Fruit fly (Drosophila melanogaster) whole organism, embryonic: Measurements from ENCODE around the gene Paf-AHalpha.

Source experiments
- CG10147 ChIP-seq: fragments of 200-800 bp; sonication (Bioruptor generic); optimal IDR thresholded peaks from 2 replicates; lab custom pipeline; 2019; ENCODE audit warnings: missing biosample characterization, mild to moderate bottlenecking, missing genetic modification characterization, moderate library complexity
- CG10274 ChIP-seq: fragments of 200-800 bp; sonication (Bioruptor generic); optimal IDR thresholded peaks from 3 replicates; lab custom pipeline; 2017; ENCODE audit warnings: missing biosample characterization, mild to moderate bottlenecking, missing genetic modification characterization
- CG10431 ChIP-seq: fragments of 200-800 bp; sonication (Bioruptor generic); optimal IDR thresholded peaks from 3 replicates; lab custom pipeline; 2018; ENCODE audit warnings: missing biosample characterization, mild to moderate bottlenecking, missing genetic modification characterization
- CG11398 ChIP-seq: fragments of 200-800 bp; sonication (Bioruptor generic); optimal IDR thresholded peaks from 2 replicates; lab custom pipeline; 2016; ENCODE audit warnings: missing biosample characterization, missing genetic modification characterization
- CG11723 ChIP-seq: fragments of 200-800 bp; sonication (Bioruptor generic); optimal IDR thresholded peaks from 2 replicates; lab custom pipeline; 2017; ENCODE audit warnings: missing biosample characterization, mild to moderate bottlenecking, missing genetic modification characterization
- CG1233 ChIP-seq: fragments of 200-800 bp; sonication (Bioruptor generic); optimal IDR thresholded peaks from 4 replicates; lab custom pipeline; 2018; ENCODE audit warnings: missing biosample characterization, mild to moderate bottlenecking, missing genetic modification characterization
- CG12391 ChIP-seq: fragments of 200-800 bp; sonication (Bioruptor generic); optimal IDR thresholded peaks from 3 replicates; lab custom pipeline; 2018; ENCODE audit warnings: missing biosample characterization, mild to moderate bottlenecking, missing genetic modification characterization, moderate library complexity
- CG14965 ChIP-seq: fragments of 200-800 bp; sonication (Bioruptor generic); optimal IDR thresholded peaks from 2 replicates; lab custom pipeline; 2016; ENCODE audit warnings: missing biosample characterization, missing genetic modification characterization, borderline replicate concordance
- CG1647 ChIP-seq: fragments of 200-800 bp; sonication (Bioruptor generic); optimal IDR thresholded peaks from 3 replicates; lab custom pipeline; 2016; ENCODE audit warnings: missing biosample characterization, missing genetic modification characterization
- CG17829 ChIP-seq: fragments of 200-800 bp; optimal IDR thresholded peaks from 2 replicates; lab custom pipeline; 2019; ENCODE audit warnings: missing biosample characterization, mild to moderate bottlenecking, missing genetic modification characterization, moderate library complexity
- CG30020 ChIP-seq: fragments of 200-800 bp; optimal IDR thresholded peaks from 2 replicates; lab custom pipeline; 2019; ENCODE audit warnings: missing biosample characterization, mild to moderate bottlenecking, missing genetic modification characterization, moderate library complexity
- CG30403 ChIP-seq: fragments of 200-800 bp; sonication (Bioruptor generic); optimal IDR thresholded peaks from 3 replicates; lab custom pipeline; 2016; ENCODE audit warnings: missing biosample characterization, missing genetic modification characterization
- CG3281 ChIP-seq: fragments of 200-800 bp; sonication (Bioruptor generic); optimal IDR thresholded peaks from 3 replicates; lab custom pipeline; 2017; ENCODE audit warnings: missing biosample characterization, mild to moderate bottlenecking, missing genetic modification characterization
- CG34224 ChIP-seq: fragments of 200-800 bp; sonication (Bioruptor generic); IDR thresholded peaks from 3 replicates; pipeline ENCODE4 v1.3.6; 2022; ENCODE audit warnings: missing biosample characterization, missing genetic modification characterization; ENCODE audit not compliant: partially characterized antibody
- CG3726 ChIP-seq: fragments of 200-800 bp; sonication (Bioruptor generic); IDR thresholded peaks from 3 replicates; pipeline ENCODE4, ENCODE4 v1.3.6; 2022; ENCODE audit warnings: missing biosample characterization, missing genetic modification characterization
- CG4328 ChIP-seq: fragments of 200-800 bp; sonication (Bioruptor generic); optimal IDR thresholded peaks from 3 replicates; lab custom pipeline; 2017; ENCODE audit warnings: missing biosample characterization, missing genetic modification reagents, missing genetic modification characterization
- CG4854 ChIP-seq: fragments of 200-800 bp; sonication (Bioruptor generic); optimal IDR thresholded peaks from 2 replicates; lab custom pipeline; 2016; ENCODE audit warnings: missing biosample characterization, missing genetic modification characterization, inconsistent platforms
- CG6791 ChIP-seq: fragments of 200-800 bp; sonication (Bioruptor generic); IDR thresholded peaks from 3 replicates; pipeline ENCODE4 v1.3.6; 2022; ENCODE audit warnings: missing biosample characterization, missing genetic modification characterization; ENCODE audit not compliant: partially characterized antibody
- CG9797 ChIP-seq: fragments of 200-800 bp; sonication (Bioruptor generic); optimal IDR thresholded peaks from 3 replicates; lab custom pipeline; 2018; ENCODE audit warnings: missing biosample characterization, mild to moderate bottlenecking, missing genetic modification characterization
- CG9817 ChIP-seq: fragments of 200-800 bp; sonication (Bioruptor generic); optimal IDR thresholded peaks from 2 replicates; lab custom pipeline; 2018; ENCODE audit warnings: missing biosample characterization, mild to moderate bottlenecking, missing genetic modification characterization, moderate library complexity
- Dp ChIP-seq: fragments of 200-800 bp; sonication (Bioruptor generic); optimal IDR thresholded peaks from 2 replicates; lab custom pipeline; 2018; ENCODE audit warnings: missing biosample characterization, mild to moderate bottlenecking, missing genetic modification characterization, moderate library complexity
- Hey ChIP-seq: fragments of 200-800 bp; sonication (Bioruptor generic); optimal IDR thresholded peaks from 3 replicates; lab custom pipeline; 2018; ENCODE audit warnings: missing biosample characterization, mild to moderate bottlenecking, missing genetic modification characterization
- Hmr ChIP-seq: fragments of 200-800 bp; sonication (Bioruptor generic); optimal IDR thresholded peaks from 3 replicates; lab custom pipeline; 2017; ENCODE audit warnings: mild to moderate bottlenecking, missing biosample characterization, missing genetic modification reagents, missing genetic modification characterization
- Hmx ChIP-seq: fragments of 200-800 bp; sonication (Bioruptor generic); optimal IDR thresholded peaks from 2 replicates; lab custom pipeline; 2016; ENCODE audit warnings: missing biosample characterization, missing genetic modification characterization
- Mad ChIP-seq: fragments of 200-800 bp; sonication (Bioruptor generic); optimal IDR thresholded peaks from 2 replicates; lab custom pipeline; 2016; ENCODE audit warnings: missing biosample characterization, missing genetic modification characterization
- Med ChIP-seq: fragments of 200-800 bp; sonication (Bioruptor generic); peaks from one replicate; lab custom pipeline; 2016; ENCODE audit warnings: missing biosample characterization, missing genetic modification characterization, mild to moderate bottlenecking, inconsistent platforms, moderate library complexity
- Mrtf ChIP-seq: fragments of 200-800 bp; sonication (Bioruptor generic); IDR thresholded peaks from 3 replicates; pipeline ENCODE4 v1.3.6; 2022; ENCODE audit warnings: missing biosample characterization, missing genetic modification characterization
- Neu2 ChIP-seq: fragments of 200-800 bp; sonication (Bioruptor generic); optimal IDR thresholded peaks from 3 replicates; lab custom pipeline; 2016; ENCODE audit warnings: missing biosample characterization, missing genetic modification characterization, borderline replicate concordance
- Poxn ChIP-seq: fragments of 200-800 bp; sonication (Bioruptor generic); IDR thresholded peaks from 2 replicates; pipeline ENCODE4 v1.3.6; 2022; ENCODE audit warnings: missing biosample characterization, missing genetic modification characterization
- Sin3A ChIP-seq: fragments of >200 bp; optimal IDR thresholded peaks from 2 replicates; lab custom pipeline; 2018
- Six4 ChIP-seq: fragments of 200-800 bp; sonication (Bioruptor generic); optimal IDR thresholded peaks from 2 replicates; lab custom pipeline; 2016; ENCODE audit warnings: missing biosample characterization, missing genetic modification characterization
- Stat92E ChIP-seq, 3 experiments: fragments of >200 bp in 2 of 3; fragments of 200-800 bp in 1 of 3; sonication (Bioruptor generic) in 1 of 3; optimal IDR thresholded peaks; 2 replicates each; lab custom pipeline; 2017 to 2019; ENCODE audit warnings: missing biosample characterization in 3 of 3, missing genetic modification characterization in 3 of 3, mild to moderate bottlenecking in 1 of 3, moderate library complexity in 1 of 3
- Vsx1 ChIP-seq: fragments of 200-800 bp; sonication (Bioruptor generic); optimal IDR thresholded peaks from 2 replicates; lab custom pipeline; 2017; ENCODE audit warnings: missing biosample characterization, mild to moderate bottlenecking, missing genetic modification characterization, missing genetic modification reagents
- YL-1 ChIP-seq: fragments of 200-800 bp; sonication (Bioruptor generic); optimal IDR thresholded peaks from 3 replicates; lab custom pipeline; 2017; ENCODE audit warnings: missing biosample characterization, mild to moderate bottlenecking, missing genetic modification characterization
- ab ChIP-seq: fragments of 200-800 bp; sonication (Bioruptor generic); optimal IDR thresholded peaks from 2 replicates; lab custom pipeline; 2016; ENCODE audit warnings: missing biosample characterization, missing genetic modification characterization
- bbx ChIP-seq: fragments of 200-800 bp; sonication (Bioruptor generic); IDR thresholded peaks from 2 replicates; pipeline ENCODE4 v1.3.6; 2022; ENCODE audit warnings: missing biosample characterization, missing genetic modification characterization; ENCODE audit not compliant: partially characterized antibody
- exex ChIP-seq: fragments of 200-800 bp; sonication (Bioruptor generic); optimal IDR thresholded peaks from 4 replicates; lab custom pipeline; 2018; ENCODE audit warnings: missing biosample characterization, mild to moderate bottlenecking, missing genetic modification characterization, moderate library complexity
- h ChIP-seq: fragments of >200 bp; optimal IDR thresholded peaks from 2 replicates; lab custom pipeline; 2017
- ind ChIP-seq: fragments of 200-800 bp; sonication (Bioruptor generic); optimal IDR thresholded peaks from 3 replicates; lab custom pipeline; 2016; ENCODE audit warnings: missing biosample characterization, missing genetic modification characterization
- kah ChIP-seq: fragments of 200-800 bp; sonication (Bioruptor generic); optimal IDR thresholded peaks from 2 replicates; lab custom pipeline; 2018; ENCODE audit warnings: missing biosample characterization, mild to moderate bottlenecking, missing genetic modification characterization
- pho ChIP-seq: fragments of 200-800 bp; sonication (Bioruptor generic); optimal IDR thresholded peaks from 2 replicates; lab custom pipeline; 2016; ENCODE audit warnings: missing biosample characterization, missing genetic modification characterization
- prd ChIP-seq, 3 experiments: fragments of >200 bp in 2 of 3; fragments of 200-800 bp in 1 of 3; sonication (Bioruptor generic) in 1 of 3; optimal IDR thresholded peaks in 2 of 3; IDR thresholded peaks in 1 of 3; 2 replicates in 2 of 3; 3 replicates in 1 of 3; pipeline versions ENCODE4 v1.3.6 to Lab custom; 2017 to 2022; ENCODE audit warnings: missing biosample characterization in 1 of 3, missing genetic modification characterization in 1 of 3
- psq ChIP-seq: fragments of 200-800 bp; sonication (Bioruptor generic); optimal IDR thresholded peaks from 2 replicates; lab custom pipeline; 2017; ENCODE audit warnings: missing biosample characterization, missing genetic modification characterization
- shn ChIP-seq: fragments of 200-800 bp; sonication (Bioruptor generic); optimal IDR thresholded peaks from 3 replicates; lab custom pipeline; 2016; ENCODE audit warnings: missing biosample characterization, missing genetic modification characterization
- sim ChIP-seq: fragments of 200-800 bp; sonication (Bioruptor generic); IDR thresholded peaks from 2 replicates; pipeline ENCODE4 v1.3.6; 2022; ENCODE audit warnings: missing biosample characterization, missing genetic modification characterization
- sima ChIP-seq: fragments of 200-800 bp; sonication (Bioruptor generic); optimal IDR thresholded peaks from 2 replicates; lab custom pipeline; 2016; ENCODE audit warnings: missing biosample characterization, missing genetic modification characterization
- sqz ChIP-seq: fragments of 200-800 bp; sonication (Bioruptor generic); optimal IDR thresholded peaks from 3 replicates; lab custom pipeline; 2018; ENCODE audit warnings: missing biosample characterization, mild to moderate bottlenecking, missing genetic modification characterization
- stwl ChIP-seq: fragments of 200-800 bp; sonication (Bioruptor generic); optimal IDR thresholded peaks from 3 replicates; lab custom pipeline; 2018; ENCODE audit warnings: missing biosample characterization, mild to moderate bottlenecking, missing genetic modification characterization, moderate library complexity
- tx ChIP-seq: fragments of 200-800 bp; sonication (Bioruptor generic); optimal IDR thresholded peaks from 2 replicates; lab custom pipeline; 2016; ENCODE audit warnings: missing biosample characterization, missing genetic modification characterization
- vfl ChIP-seq: fragments of 200-800 bp; sonication (Bioruptor generic); optimal IDR thresholded peaks from 2 replicates; lab custom pipeline; 2016; ENCODE audit warnings: missing biosample characterization, missing genetic modification characterization
- vvl ChIP-seq: fragments of 200-800 bp; sonication (Bioruptor generic); IDR thresholded peaks from 2 replicates; pipeline ENCODE4 v1.3.6; 2022; ENCODE audit warnings: missing biosample characterization, missing genetic modification characterization
- yki ChIP-seq: fragments of >200 bp; optimal IDR thresholded peaks from 3 replicates; lab custom pipeline; 2018

The Paf-AHalpha gene

dm6 chrX:15748945-15749344 lies 36.4 kb downstream of the Paf-AHalpha start, which contains the start of gene Mvd (continued):
- TF ChIP-seq Hmr (GFP tag; lab: Kevin White, UChicago) = no peak
- no peak for TF ChIP-seq CG11723 (GFP tag; lab: Kevin White, UChicago)
- peak; percentile 39 for TF ChIP-seq CG30020 (tag; lab: Kevin White, UChicago)
- TF ChIP-seq sqz (GFP tag; lab: Kevin White, UChicago) = no peak
- no peak for TF ChIP-seq CG30403 (GFP tag; lab: Kevin White, UChicago)
- TF ChIP-seq Hmx (GFP tag; lab: Kevin White, UChicago) = no peak
- TF ChIP-seq shn (GFP tag; lab: Kevin White, UChicago) = no peak
- no peak for TF ChIP-seq yki (lab: Kevin White, UChicago)
- peak; percentile 82 for TF ChIP-seq CG9797 (GFP tag; lab: Kevin White, UChicago)
- no peak for TF ChIP-seq CG9817 (tag; lab: Kevin White, UChicago)
- TF ChIP-seq stwl (tag; lab: Kevin White, UChicago) = peak; percentile 44
- TF ChIP-seq CG1233 = no peak
- no peak for TF ChIP-seq Hey (tag; lab: Kevin White, UChicago)
- no peak for TF ChIP-seq CG6791 (GFP tag; lab: Robert Waterston, UW)
- peak in 1 of 3 experiments; percentile 3 for TF ChIP-seq Stat92E (GFP tag; optimal IDR thresholded peaks at IDR 0.05; lab: Kevin White, UChicago)
- TF ChIP-seq Neu2 (GFP tag; lab: Kevin White, UChicago) = no peak
- TF ChIP-seq Six4 (GFP tag; lab: Kevin White, UChicago) = no peak
- TF ChIP-seq CG3281 (GFP tag; lab: Kevin White, UChicago) = no peak
- no peak for TF ChIP-seq CG14965
- TF ChIP-seq Med = peak; percentile 81
- no peak for TF ChIP-seq pho (GFP tag; lab: Kevin White, UChicago)
- no peak for TF ChIP-seq tx (GFP tag; lab: Kevin White, UChicago)
- peak; percentile 77 for TF ChIP-seq YL-1 (GFP tag; lab: Kevin White, UChicago)
- TF ChIP-seq CG10274 (GFP tag; lab: Kevin White, UChicago) = no peak
- no peak for TF ChIP-seq ab (GFP tag; lab: Kevin White, UChicago)
- TF ChIP-seq sim (GFP tag; lab: Robert Waterston, UW) = no peak
- no peak for TF ChIP-seq psq (GFP tag; lab: Kevin White, UChicago)
- no peak for TF ChIP-seq Poxn (GFP tag; lab: Robert Waterston, UW)
- no peak for TF ChIP-seq CG12391 (tag; lab: Kevin White, UChicago)
- TF ChIP-seq Sin3A = peak; percentile 4
- TF ChIP-seq Dp = peak; percentile 53
- no peak for TF ChIP-seq CG10431
- no peak for TF ChIP-seq exex (tag; lab: Kevin White, UChicago)
- TF ChIP-seq h = no peak
- no peak for TF ChIP-seq CG4328 (GFP tag; lab: Kevin White, UChicago)
- TF ChIP-seq ind (GFP tag; lab: Kevin White, UChicago) = no peak
- no peak for TF ChIP-seq Mrtf (GFP tag; lab: Robert Waterston, UW)
- no peak for TF ChIP-seq sima (GFP tag; lab: Kevin White, UChicago)
- no peak for TF ChIP-seq Vsx1 (GFP tag; lab: Kevin White, UChicago)
- TF ChIP-seq kah = peak; percentile 33
- no peak for TF ChIP-seq CG10147 (GFP tag; lab: Kevin White, UChicago)
- TF ChIP-seq prd (optimal IDR thresholded peaks at IDR 0.05; lab: Kevin White, UChicago) = no peak
- TF ChIP-seq prd (GFP tag; IDR thresholded peaks at IDR 0.05; lab: Robert Waterston, UW) = no peak
- TF ChIP-seq bbx (GFP tag; lab: Robert Waterston, UW) = peak; percentile 45
- no peak for TF ChIP-seq CG3726 (GFP tag; lab: Robert Waterston, UW)
- TF ChIP-seq vfl (GFP tag; lab: Kevin White, UChicago) = no peak
- no peak for TF ChIP-seq CG11398 (GFP tag; lab: Kevin White, UChicago)
- no peak for TF ChIP-seq CG1647
- TF ChIP-seq vvl (GFP tag; lab: Robert Waterston, UW) = no peak; the same call in 1 of the 2 replicates
- no peak for TF ChIP-seq CG4854 (GFP tag; lab: Kevin White, UChicago)
- TF ChIP-seq Mad = no peak
- peak; percentile 31 for TF ChIP-seq CG17829 (tag; lab: Kevin White, UChicago)
- no peak for TF ChIP-seq CG34224 (GFP tag; lab: Robert Waterston, UW)
